Worm (Caenorhabditis elegans) whole organism, L1 larva: Measurements from ENCODE around the gene F32D8.12.

Experiments used
- C04F5.9 ChIP-seq: sonication (generic microtip); optimal IDR thresholded peaks from 2 replicates; lab custom pipeline; 2016; ENCODE audit warnings: missing genetic modification characterization, missing compliant biosample characterization
- C16A3.4 ChIP-seq: fragments of 150-350 bp; optimal IDR thresholded peaks from 2 replicates; lab custom pipeline; 2014; ENCODE audit warnings: missing biosample characterization, missing genetic modification characterization
- F16B12.6 ChIP-seq: fragments of 150-350 bp; optimal IDR thresholded peaks from 2 replicates; lab custom pipeline; 2014; ENCODE audit warnings: missing biosample characterization, missing genetic modification characterization
- Y116A8C.19 ChIP-seq: sonication (generic microtip); optimal IDR thresholded peaks from 2 replicates; lab custom pipeline; 2016; ENCODE audit warnings: missing compliant biosample characterization, missing genetic modification characterization, borderline replicate concordance
- alr-1 ChIP-seq: fragments of 200-800 bp; sonication (Bioruptor generic); optimal IDR thresholded peaks from 2 replicates; lab custom pipeline; 2018; ENCODE audit warnings: borderline replicate concordance, mild to moderate bottlenecking, missing genetic modification characterization, missing compliant biosample characterization
- aly-2 ChIP-seq: fragments of 150-350 bp; optimal IDR thresholded peaks from 2 replicates; lab custom pipeline; 2014; ENCODE audit warnings: missing biosample characterization, missing genetic modification characterization
- ama-1 ChIP-seq: fragments of 150-350 bp; optimal IDR thresholded peaks from 2 replicates; lab custom pipeline; 2014
- blmp-1 ChIP-seq: fragments of 150-350 bp; optimal IDR thresholded peaks from 2 replicates; lab custom pipeline; 2014; ENCODE audit warnings: missing biosample characterization, missing genetic modification characterization
- ceh-63 ChIP-seq: fragments of 200-800 bp; sonication (Bioruptor generic); optimal IDR thresholded peaks from 2 replicates; lab custom pipeline; 2018; ENCODE audit warnings: mild to moderate bottlenecking, missing genetic modification characterization, missing compliant biosample characterization
- ceh-8 ChIP-seq: fragments of 200-800 bp; sonication (Bioruptor generic); optimal IDR thresholded peaks from 2 replicates; lab custom pipeline; 2018; ENCODE audit warnings: mild to moderate bottlenecking, missing genetic modification characterization, moderate library complexity, missing compliant biosample characterization
- ceh-88 ChIP-seq: fragments of 200-800 bp; sonication (Bioruptor generic); IDR thresholded peaks from 2 replicates; pipeline ENCODE4 v1.3.6; 2022; ENCODE audit warnings: missing genetic modification characterization, missing compliant biosample characterization
- ces-1 ChIP-seq: fragments of 150-350 bp; optimal IDR thresholded peaks from 2 replicates; lab custom pipeline; 2014; ENCODE audit warnings: missing biosample characterization, missing genetic modification reagents, missing genetic modification characterization
- dpl-1 ChIP-seq, 3 experiments: fragments of 150-350 bp in 2 of 3; sonication (generic microtip) in 1 of 3; optimal IDR thresholded peaks; 2 replicates each; lab custom pipeline; 2014 to 2017; ENCODE audit warnings: missing biosample characterization in 3 of 3, missing genetic modification characterization in 3 of 3, missing genetic modification reagents in 3 of 3
- efl-1 ChIP-seq, 4 experiments: fragments of 150-350 bp; optimal IDR thresholded peaks in 3 of 4; peaks in 1 of 4; 1 replicate in 1 of 4; 2 replicates in 3 of 4; lab custom pipeline; 2014; ENCODE audit warnings: missing biosample characterization in 2 of 4, missing genetic modification characterization in 2 of 4, missing genetic modification reagents in 2 of 4
- efl-3 ChIP-seq: fragments of 200-800 bp; sonication (Bioruptor generic); optimal IDR thresholded peaks from 2 replicates; lab custom pipeline; 2018; ENCODE audit warnings: mild to moderate bottlenecking, missing genetic modification characterization, missing compliant biosample characterization
- egl-13 ChIP-seq: sonication (generic microtip); optimal IDR thresholded peaks from 2 replicates; lab custom pipeline; 2016; ENCODE audit warnings: missing genotype, missing genetic modification reagents, missing genetic modification characterization, missing compliant biosample characterization
- elt-2 ChIP-seq: sonication (generic microtip); optimal IDR thresholded peaks from 2 replicates; lab custom pipeline; 2016; ENCODE audit warnings: missing genetic modification characterization, mild to moderate bottlenecking, inconsistent platforms, missing compliant biosample characterization, missing genetic modification reagents
- elt-3 ChIP-seq, 6 experiments: fragments of 150-350 bp in 1 of 6; sonication (generic microtip); optimal IDR thresholded peaks; 2 replicates each; lab custom pipeline; 2017 to 2018; ENCODE audit warnings: missing biosample characterization in 6 of 6, missing genetic modification characterization in 6 of 6, inconsistent platforms in 1 of 6
- ets-5 ChIP-seq: fragments of 200-800 bp; sonication (Bioruptor generic); IDR thresholded peaks from 2 replicates; pipeline ENCODE4 v1.3.6; 2022; ENCODE audit warnings: missing genetic modification characterization, missing compliant biosample characterization
- fkh-10 ChIP-seq: sonication (generic microtip); optimal IDR thresholded peaks from 2 replicates; lab custom pipeline; 2017; ENCODE audit warnings: missing biosample characterization, missing genetic modification reagents, missing genetic modification characterization
- fos-1 ChIP-seq: fragments of 150-350 bp; optimal IDR thresholded peaks from 2 replicates; lab custom pipeline; 2014; ENCODE audit warnings: missing biosample characterization, missing genetic modification characterization
- grh-1 ChIP-seq: fragments of 200-800 bp; sonication (Bioruptor generic); IDR thresholded peaks from 2 replicates; pipeline ENCODE4 v1.3.6; 2022; ENCODE audit warnings: missing genetic modification reagents, missing genetic modification characterization, missing compliant biosample characterization
- hlh-4 ChIP-seq: sonication (generic microtip); optimal IDR thresholded peaks from 2 replicates; lab custom pipeline; 2016; ENCODE audit warnings: mild to moderate bottlenecking, missing genetic modification characterization, missing compliant biosample characterization
- hpl-2 ChIP-seq: fragments of 150-350 bp; optimal IDR thresholded peaks from 2 replicates; lab custom pipeline; 2014; ENCODE audit warnings: missing biosample characterization, missing genetic modification reagents, missing genetic modification characterization
- lin-13 ChIP-seq: fragments of 150-350 bp; optimal IDR thresholded peaks from 2 replicates; lab custom pipeline; 2014; ENCODE audit warnings: missing biosample characterization, missing genetic modification reagents, missing genetic modification characterization
- lin-35 ChIP-seq, 2 experiments: fragments of 150-350 bp; optimal IDR thresholded peaks; 2 replicates each; lab custom pipeline; 2014; ENCODE audit warnings: missing biosample characterization in 2 of 2, missing genetic modification characterization in 2 of 2, missing genetic modification reagents in 2 of 2
- lin-39 ChIP-seq: fragments of 150-350 bp; optimal IDR thresholded peaks from 2 replicates; lab custom pipeline; 2014; ENCODE audit warnings: missing biosample characterization, missing genetic modification reagents, missing genetic modification characterization
- lsy-2 ChIP-seq, 2 experiments: fragments of 150-350 bp; optimal IDR thresholded peaks; 2 replicates each; lab custom pipeline; 2014; ENCODE audit warnings: missing biosample characterization in 2 of 2, missing genetic modification characterization in 2 of 2
- mab-9 ChIP-seq: fragments of 200-800 bp; sonication (Bioruptor generic); IDR thresholded peaks from 2 replicates; pipeline ENCODE4 v1.3.6; 2022; ENCODE audit warnings: missing genetic modification reagents, missing genetic modification characterization, missing compliant biosample characterization
- nhr-19 ChIP-seq: fragments of 200-800 bp; sonication (Bioruptor generic); conservative IDR thresholded peaks from 2 replicates; pipeline ENCODE4 v1.3.6; 2022; ENCODE audit warnings: missing genetic modification characterization, missing compliant biosample characterization
- nhr-20 ChIP-seq: sonication (generic microtip); optimal IDR thresholded peaks from 2 replicates; lab custom pipeline; 2016; ENCODE audit warnings: mild to moderate bottlenecking, missing genetic modification characterization, missing compliant biosample characterization
- nhr-28 ChIP-seq: fragments of 150-350 bp; optimal IDR thresholded peaks from 2 replicates; lab custom pipeline; 2014; ENCODE audit warnings: missing biosample characterization, missing genetic modification characterization
- nhr-47 ChIP-seq: sonication (generic microtip); optimal IDR thresholded peaks from 2 replicates; lab custom pipeline; 2016; ENCODE audit warnings: mild to moderate bottlenecking, missing genetic modification characterization, moderate library complexity, missing compliant biosample characterization
- nhr-76 ChIP-seq: sonication (generic microtip); optimal IDR thresholded peaks from 2 replicates; lab custom pipeline; 2017; ENCODE audit warnings: missing biosample characterization, missing genetic modification characterization
- nhr-90 ChIP-seq: sonication (generic microtip); optimal IDR thresholded peaks from 2 replicates; lab custom pipeline; 2016; ENCODE audit warnings: mild to moderate bottlenecking, missing genetic modification characterization, missing compliant biosample characterization; ENCODE audit not compliant: poor library complexity
- pax-3 ChIP-seq: fragments of 200-800 bp; sonication (Bioruptor generic); optimal IDR thresholded peaks from 2 replicates; lab custom pipeline; 2018; ENCODE audit warnings: mild to moderate bottlenecking, missing genetic modification characterization, moderate library complexity, missing compliant biosample characterization
- rnt-1 ChIP-seq: sonication (generic microtip); optimal IDR thresholded peaks from 2 replicates; lab custom pipeline; 2016; ENCODE audit warnings: mild to moderate bottlenecking, missing genetic modification characterization, moderate library complexity, missing compliant biosample characterization
- skn-1 ChIP-seq: fragments of 150-350 bp; optimal IDR thresholded peaks from 2 replicates; lab custom pipeline; 2014; ENCODE audit warnings: missing biosample characterization, missing genetic modification characterization
- snpc-4 ChIP-seq: fragments of 150-350 bp; optimal IDR thresholded peaks from 2 replicates; lab custom pipeline; 2014; ENCODE audit warnings: missing biosample characterization, missing genetic modification characterization
- snu-23 ChIP-seq: sonication (generic microtip); optimal IDR thresholded peaks from 2 replicates; lab custom pipeline; 2016; ENCODE audit warnings: missing genetic modification characterization, missing compliant biosample characterization
- sptf-1 ChIP-seq: fragments of 150-350 bp; optimal IDR thresholded peaks from 2 replicates; lab custom pipeline; 2014; ENCODE audit warnings: missing biosample characterization, missing genetic modification characterization
- tbx-2 ChIP-seq: sonication (generic microtip); optimal IDR thresholded peaks from 2 replicates; lab custom pipeline; 2016; ENCODE audit warnings: missing genetic modification characterization, missing compliant biosample characterization
- tlp-1 ChIP-seq: fragments of 150-350 bp; optimal IDR thresholded peaks from 2 replicates; lab custom pipeline; 2014; ENCODE audit warnings: missing biosample characterization, missing genetic modification characterization
- unc-30 ChIP-seq: sonication (generic microtip); optimal IDR thresholded peaks from 2 replicates; lab custom pipeline; 2017; ENCODE audit warnings: missing biosample characterization, missing genetic modification characterization
- unc-86 ChIP-seq: sonication (generic microtip); optimal IDR thresholded peaks from 2 replicates; lab custom pipeline; 2016; ENCODE audit warnings: missing genetic modification characterization, missing compliant biosample characterization
- vab-15 ChIP-seq: sonication (generic microtip); optimal IDR thresholded peaks from 2 replicates; lab custom pipeline; 2017; ENCODE audit warnings: missing genotype, mild to moderate bottlenecking, missing genetic modification characterization, missing compliant biosample characterization
- xbp-1 ChIP-seq: sonication (generic microtip); optimal IDR thresholded peaks from 2 replicates; lab custom pipeline; 2016; ENCODE audit warnings: missing genetic modification characterization, missing compliant biosample characterization
- zip-4 ChIP-seq: fragments of 200-800 bp; sonication (Bioruptor generic); optimal IDR thresholded peaks from 2 replicates; lab custom pipeline; 2018; ENCODE audit warnings: mild to moderate bottlenecking, missing genetic modification characterization, moderate library complexity, missing compliant biosample characterization
- ztf-11 ChIP-seq, 2 experiments: sonication (generic microtip); optimal IDR thresholded peaks; 2 replicates each; lab custom pipeline; 2016 to 2017; ENCODE audit warnings: missing genetic modification characterization in 2 of 2, missing biosample characterization in 1 of 2, missing compliant biosample characterization in 1 of 2

F32D8.12 gene

ce11 chrV:10858340-10858739, 32.5 kb downstream of the F32D8.12 start (continued):
- TF ChIP-seq unc-86 (tag; lab: Kevin White, UChicago), result peak; percentile 84
- peak in 1 of 2 experiments; percentile 49 for TF ChIP-seq ztf-11 (tag; optimal IDR thresholded peaks at IDR 0.05; lab: Kevin White, UChicago)
- TF ChIP-seq hlh-4, result no peak
- TF ChIP-seq snpc-4 (tag; lab: Kevin White, UChicago), result peak; percentile 44
- peak; percentile 58 for TF ChIP-seq C16A3.4 (tag; lab: Kevin White, UChicago)
- TF ChIP-seq tlp-1 (tag; lab: Kevin White, UChicago), result no peak
- TF ChIP-seq nhr-28, result no peak
- TF ChIP-seq nhr-19 (GFP tag; lab: Robert Waterston, UW), result peak; percentile 87
- TF ChIP-seq ceh-88 (GFP tag; lab: Robert Waterston, UW), result no peak
- TF ChIP-seq skn-1, result peak; percentile 71
- peak; percentile 84 for TF ChIP-seq egl-13 (tag; lab: Kevin White, UChicago)
- TF ChIP-seq lin-13, result peak; percentile 31

ce11 chrV:10856901-10857637, 33.8 kb downstream of the F32D8.12 start:
- TF ChIP-seq aly-2 (tag; lab: Kevin White, UChicago), result no peak
- no peak for TF ChIP-seq nhr-28
- TF ChIP-seq sptf-1, result no peak
- no peak for TF ChIP-seq lin-13
- no peak for TF ChIP-seq unc-30 (tag; lab: Kevin White, UChicago)
- TF ChIP-seq fos-1 (tag; lab: Kevin White, UChicago), result no peak
- TF ChIP-seq grh-1, result no peak
- TF ChIP-seq xbp-1 (tag; lab: Kevin White, UChicago), result no peak
- TF ChIP-seq efl-3, result no peak
- no peak for TF ChIP-seq snpc-4 (tag; lab: Kevin White, UChicago)
- TF ChIP-seq mab-9, result no peak
- no peak for TF ChIP-seq F16B12.6 (tag; lab: Kevin White, UChicago)
- TF ChIP-seq alr-1 (tag; lab: Kevin White, UChicago), result no peak
- 0 out of 2 replicates have a peak, but pooled peaks have one; percentile 9 for TF ChIP-seq nhr-19 (GFP tag; lab: Robert Waterston, UW)
- no peak for TF ChIP-seq ceh-8 (GFP tag; lab: Kevin White, UChicago)
- no peak for TF ChIP-seq Y116A8C.19 (tag; lab: Kevin White, UChicago)
- TF ChIP-seq skn-1, result no peak
- TF ChIP-seq ets-5 (GFP tag; lab: Robert Waterston, UW), result no peak
- TF ChIP-seq elt-2 (tag; lab: Kevin White, UChicago), result no peak
- no peak for TF ChIP-seq ztf-11 (tag; optimal IDR thresholded peaks at IDR 0.05; lab: Kevin White, UChicago)
- TF ChIP-seq lin-39 (tag; lab: Kevin White, UChicago), result no peak
- no peak for TF ChIP-seq zip-4 (GFP tag; lab: Kevin White, UChicago)
- TF ChIP-seq ces-1 (GFP tag; lab: Kevin White, UChicago), result no peak
- TF ChIP-seq hpl-2, result no peak
- no peak for TF ChIP-seq nhr-90 (tag; lab: Kevin White, UChicago)
- peak in 1 of 2 experiments; percentile 53 for TF ChIP-seq lsy-2 (tag; optimal IDR thresholded peaks at IDR 0.05; lab: Kevin White, UChicago)
- peak; percentile 46 for TF ChIP-seq tbx-2
- TF ChIP-seq lin-35 (GFP tag; optimal IDR thresholded peaks at IDR 0.05; lab: Kevin White, UChicago), result no peak
- TF ChIP-seq pax-3 (tag; lab: Kevin White, UChicago), result no peak
- TF ChIP-seq rnt-1 (tag; lab: Kevin White, UChicago), result peak; percentile 44
- TF ChIP-seq efl-1 (optimal IDR thresholded peaks at IDR 0.05; lab: Kevin White, UChicago), result no peak
- TF ChIP-seq efl-1 (GFP tag; optimal IDR thresholded peaks at IDR 0.05 in 1 of 2; lab: Kevin White, UChicago), result peak in 1 of 2 experiments; percentile 22
- peak; percentile 27 for TF ChIP-seq snu-23 (GFP tag; lab: Kevin White, UChicago)
- peak; percentile 29 for TF ChIP-seq blmp-1 (tag; lab: Kevin White, UChicago)
- peak; percentile 34 for TF ChIP-seq nhr-47 (tag; lab: Kevin White, UChicago)
- TF ChIP-seq ama-1 (lab: Kevin White, UChicago), result no peak
- TF ChIP-seq nhr-76 (tag; lab: Kevin White, UChicago), result no peak
- no peak for TF ChIP-seq vab-15 (tag; lab: Kevin White, UChicago)
- TF ChIP-seq ceh-63 (GFP tag; lab: Kevin White, UChicago), result no peak
- no peak for TF ChIP-seq elt-3 (tag; optimal IDR thresholded peaks at IDR 0.05; lab: Kevin White, UChicago)
- no peak for TF ChIP-seq C04F5.9 (tag; lab: Kevin White, UChicago)
- no peak for TF ChIP-seq dpl-1 (GFP tag; optimal IDR thresholded peaks at IDR 0.05; lab: Kevin White, UChicago)
- peak; percentile 72 for TF ChIP-seq fkh-10 (GFP tag; lab: Kevin White, UChicago)
- peak; percentile 37 for TF ChIP-seq nhr-20
